Fruit fly (Drosophila melanogaster) Kc167 (cell line): ENCODE measurements around the gene futsch.

Experiments used
- Sin3A ChIP-seq: fragments of >200 bp; optimal IDR thresholded peaks from 2 replicates; lab custom pipeline; 2018; ENCODE audit warnings: missing external identifiers
- h ChIP-seq: fragments of >200 bp; optimal IDR thresholded peaks from 3 replicates; lab custom pipeline; 2018; ENCODE audit warnings: missing external identifiers
- insv ChIP-seq: fragments of >200 bp; optimal IDR thresholded peaks from 3 replicates; lab custom pipeline; 2018; ENCODE audit warnings: missing external identifiers
- psq ChIP-seq: fragments of >200 bp; optimal IDR thresholded peaks from 2 replicates; lab custom pipeline; 2017; ENCODE audit warnings: missing external identifiers
- ttk ChIP-seq: sonication (Bioruptor generic); optimal IDR thresholded peaks from 2 replicates; lab custom pipeline; 2017; ENCODE audit warnings: missing external identifiers

DNA sequence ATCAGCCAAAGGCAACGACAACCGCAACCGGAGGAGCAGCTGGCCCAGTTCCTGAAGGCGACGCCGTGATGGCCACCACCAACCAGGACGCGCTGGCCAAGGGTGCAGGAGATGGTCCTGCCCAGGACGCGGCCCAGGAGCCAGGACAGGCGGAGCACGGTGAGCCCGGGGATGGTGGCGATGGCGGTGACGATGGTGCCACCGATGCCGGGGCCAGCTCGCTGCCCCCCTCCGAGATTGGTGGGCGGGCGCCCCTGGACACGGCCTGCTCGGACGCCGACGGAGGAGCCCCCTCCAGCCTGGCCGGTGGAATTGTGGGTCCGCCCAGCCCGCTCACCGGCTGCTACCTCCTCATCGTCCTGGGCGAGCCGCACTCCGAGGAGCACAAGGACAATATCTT, 5.4 kb downstream of the futsch start:
- TF ChIP-seq h (lab: Kevin White, UChicago): no peak
- TF ChIP-seq psq (lab: Kevin White, UChicago): no peak
- no peak for TF ChIP-seq Sin3A
- no peak for TF ChIP-seq ttk (lab: Kevin White, UChicago)
- TF ChIP-seq insv: no peak
